Fruit fly (Drosophila melanogaster) whole organism, embryonic: ENCODE results near the gene CG4783.

Experiments
- Abd-B ChIP-seq: fragments of 200-800 bp; sonication (Bioruptor generic); optimal IDR thresholded peaks from 2 replicates; lab custom pipeline; 2018; ENCODE audit warnings: missing biosample characterization, mild to moderate bottlenecking, missing genetic modification characterization, moderate library complexity
- CG10147 ChIP-seq: fragments of 200-800 bp; sonication (Bioruptor generic); optimal IDR thresholded peaks from 2 replicates; lab custom pipeline; 2019; ENCODE audit warnings: missing biosample characterization, mild to moderate bottlenecking, missing genetic modification characterization, moderate library complexity
- CG11398 ChIP-seq: fragments of 200-800 bp; sonication (Bioruptor generic); optimal IDR thresholded peaks from 2 replicates; lab custom pipeline; 2016; ENCODE audit warnings: missing biosample characterization, missing genetic modification characterization
- CG15514 ChIP-seq: fragments of 200-800 bp; sonication (Bioruptor generic); optimal IDR thresholded peaks from 3 replicates; lab custom pipeline; 2017; ENCODE audit warnings: missing biosample characterization, missing genetic modification characterization, mild to moderate bottlenecking, moderate library complexity, missing genetic modification reagents
- CG17385 ChIP-seq: fragments of 200-800 bp; sonication (Bioruptor generic); optimal IDR thresholded peaks from 3 replicates; lab custom pipeline; 2018; ENCODE audit warnings: missing biosample characterization, mild to moderate bottlenecking, missing genetic modification characterization
- CG18011 ChIP-seq: fragments of 200-800 bp; sonication (Bioruptor generic); optimal IDR thresholded peaks from 2 replicates; lab custom pipeline; 2017; ENCODE audit warnings: missing biosample characterization, missing genetic modification characterization, mild to moderate bottlenecking, moderate library complexity, missing genotype
- CG2116 ChIP-seq: fragments of 200-800 bp; sonication (Bioruptor generic); optimal IDR thresholded peaks from 3 replicates; lab custom pipeline; 2018; ENCODE audit warnings: missing biosample characterization, mild to moderate bottlenecking, missing genetic modification characterization
- CG4282 ChIP-seq: fragments of 200-800 bp; sonication (Bioruptor generic); optimal IDR thresholded peaks from 2 replicates; lab custom pipeline; 2016; ENCODE audit warnings: missing biosample characterization, missing genetic modification characterization
- CG5180 ChIP-seq: fragments of 200-800 bp; sonication (Bioruptor generic); optimal IDR thresholded peaks from 3 replicates; lab custom pipeline; 2017; ENCODE audit warnings: missing biosample characterization, missing genetic modification characterization, mild to moderate bottlenecking, moderate library complexity, missing genetic modification reagents
- CG6175 ChIP-seq: fragments of 200-800 bp; sonication (Bioruptor generic); IDR thresholded peaks from 3 replicates; pipeline ENCODE4 v1.3.6; 2022; ENCODE audit warnings: missing biosample characterization, missing genetic modification characterization
- CG6254 ChIP-seq: fragments of 200-800 bp; sonication (Bioruptor generic); optimal IDR thresholded peaks from 3 replicates; lab custom pipeline; 2017; ENCODE audit warnings: mild to moderate bottlenecking, missing biosample characterization, missing genetic modification reagents, missing genetic modification characterization
- CG7357 ChIP-seq: fragments of 200-800 bp; sonication (Bioruptor generic); IDR thresholded peaks from 3 replicates; pipeline ENCODE4 v1.3.6; 2022; ENCODE audit warnings: missing biosample characterization, missing genetic modification characterization
- CG7556 ChIP-seq: fragments of 200-800 bp; sonication (Bioruptor generic); optimal IDR thresholded peaks from 2 replicates; lab custom pipeline; 2017; ENCODE audit warnings: missing biosample characterization, mild to moderate bottlenecking, missing genetic modification characterization
- CG7839 ChIP-seq: fragments of 200-800 bp; sonication (Bioruptor generic); optimal IDR thresholded peaks from 3 replicates; lab custom pipeline; 2018; ENCODE audit warnings: missing biosample characterization, mild to moderate bottlenecking, missing genetic modification characterization, moderate library complexity
- CG7987 ChIP-seq: fragments of 200-800 bp; sonication (Bioruptor generic); optimal IDR thresholded peaks from 2 replicates; lab custom pipeline; 2018; ENCODE audit warnings: missing biosample characterization, mild to moderate bottlenecking, missing genetic modification characterization, moderate library complexity
- CG8765 ChIP-seq: fragments of 200-800 bp; sonication (Bioruptor generic); IDR thresholded peaks from 2 replicates; pipeline ENCODE4 v1.3.6; 2022; ENCODE audit warnings: missing biosample characterization, missing genetic modification characterization
- CG9437 ChIP-seq: fragments of 200-800 bp; sonication (Bioruptor generic); optimal IDR thresholded peaks from 2 replicates; lab custom pipeline; 2018; ENCODE audit warnings: missing biosample characterization, mild to moderate bottlenecking, missing genetic modification characterization
- CTCF ChIP-seq: fragments of 200-800 bp; sonication (Bioruptor generic); optimal IDR thresholded peaks from 2 replicates; lab custom pipeline; 2017; ENCODE audit warnings: missing biosample characterization, mild to moderate bottlenecking, missing genetic modification characterization, moderate library complexity
- Doc2 ChIP-seq: fragments of 200-800 bp; sonication (Bioruptor generic); IDR thresholded peaks from 2 replicates; pipeline ENCODE4 v1.3.6; 2022; ENCODE audit warnings: missing biosample characterization, missing genetic modification characterization
- Doc3 ChIP-seq: fragments of 200-800 bp; sonication (Bioruptor generic); IDR thresholded peaks from 3 replicates; pipeline ENCODE4 v1.3.6; 2022; ENCODE audit warnings: missing biosample characterization, missing genetic modification characterization; ENCODE audit not compliant: partially characterized antibody
- Eip74EF ChIP-seq, 2 experiments: fragments of 200-800 bp in 1 of 2; fragments of >200 bp in 1 of 2; sonication (Bioruptor generic) in 1 of 2; optimal IDR thresholded peaks; 2 replicates each; lab custom pipeline; 2017 to 2019; ENCODE audit warnings: missing biosample characterization in 2 of 2, missing genetic modification characterization in 2 of 2, mild to moderate bottlenecking in 1 of 2, moderate library complexity in 1 of 2
- Ravus ChIP-seq: fragments of 200-800 bp; sonication (Bioruptor generic); IDR thresholded peaks from 2 replicates; pipeline ENCODE4 v1.3.6; 2022; ENCODE audit warnings: missing biosample characterization, missing genetic modification characterization
- Six4 ChIP-seq: fragments of 200-800 bp; sonication (Bioruptor generic); optimal IDR thresholded peaks from 2 replicates; lab custom pipeline; 2016; ENCODE audit warnings: missing biosample characterization, missing genetic modification characterization
- Sox100B ChIP-seq: fragments of 200-800 bp; sonication (Bioruptor generic); optimal IDR thresholded peaks from 3 replicates; lab custom pipeline; 2018; ENCODE audit warnings: missing biosample characterization, mild to moderate bottlenecking, missing genetic modification characterization
- bsh ChIP-seq, 2 experiments: fragments of 200-800 bp; sonication (Bioruptor generic); optimal IDR thresholded peaks; 2 replicates each; lab custom pipeline; 2017 to 2018; ENCODE audit warnings: mild to moderate bottlenecking in 2 of 2, missing biosample characterization in 2 of 2, missing genetic modification characterization in 2 of 2, moderate library complexity in 1 of 2
- chn ChIP-seq: fragments of 200-800 bp; sonication (Bioruptor generic); optimal IDR thresholded peaks from 2 replicates; lab custom pipeline; 2016; ENCODE audit warnings: missing biosample characterization, missing genetic modification characterization
- danr ChIP-seq: fragments of 200-800 bp; sonication (Bioruptor generic); IDR thresholded peaks from 2 replicates; pipeline ENCODE4 v1.3.6; 2022; ENCODE audit warnings: missing biosample characterization, missing genetic modification characterization
- dmrt99B ChIP-seq: fragments of 200-800 bp; sonication (Bioruptor generic); optimal IDR thresholded peaks from 2 replicates; lab custom pipeline; 2018; ENCODE audit warnings: missing biosample characterization, mild to moderate bottlenecking, missing genetic modification characterization, moderate library complexity
- esg ChIP-seq: fragments of 200-800 bp; sonication (Bioruptor generic); conservative IDR thresholded peaks from 2 replicates; pipeline ENCODE4 v1.3.6; 2022; ENCODE audit warnings: missing biosample characterization, missing genetic modification characterization
- gce ChIP-seq: fragments of 200-800 bp; sonication (Bioruptor generic); IDR thresholded peaks from 3 replicates; pipeline ENCODE4 v1.3.6; 2022; ENCODE audit warnings: missing biosample characterization, missing genetic modification characterization
- gem ChIP-seq: fragments of 200-800 bp; sonication (Bioruptor generic); optimal IDR thresholded peaks from 2 replicates; lab custom pipeline; 2019; ENCODE audit warnings: missing biosample characterization, mild to moderate bottlenecking, missing genetic modification characterization, moderate library complexity
- grau ChIP-seq: fragments of 200-800 bp; optimal IDR thresholded peaks from 3 replicates; lab custom pipeline; 2019; ENCODE audit warnings: missing biosample characterization, mild to moderate bottlenecking, missing genetic modification characterization, moderate library complexity
- kah ChIP-seq: fragments of 200-800 bp; sonication (Bioruptor generic); optimal IDR thresholded peaks from 2 replicates; lab custom pipeline; 2018; ENCODE audit warnings: missing biosample characterization, mild to moderate bottlenecking, missing genetic modification characterization
- ken ChIP-seq: fragments of 200-800 bp; sonication (Bioruptor generic); IDR thresholded peaks from 3 replicates; pipeline ENCODE4 v1.3.6; 2022; ENCODE audit warnings: missing biosample characterization, missing genetic modification characterization
- lbe ChIP-seq: fragments of 200-800 bp; sonication (Bioruptor generic); optimal IDR thresholded peaks from 2 replicates; lab custom pipeline; 2016; ENCODE audit warnings: missing biosample characterization, mild to moderate bottlenecking, missing genetic modification characterization
- lov ChIP-seq, 2 experiments: fragments of 200-800 bp in 1 of 2; fragments of >200 bp in 1 of 2; sonication (Bioruptor generic) in 1 of 2; IDR thresholded peaks in 1 of 2; optimal IDR thresholded peaks in 1 of 2; 2 replicates in 1 of 2; 3 replicates in 1 of 2; pipeline versions ENCODE4 v1.3.6 to Lab custom; 2017 to 2022; ENCODE audit warnings: missing biosample characterization in 1 of 2, missing genetic modification characterization in 1 of 2
- onecut ChIP-seq: fragments of 200-800 bp; sonication (Bioruptor generic); IDR thresholded peaks from 2 replicates; pipeline ENCODE4 v1.3.6; 2022; ENCODE audit warnings: missing biosample characterization, missing genetic modification characterization
- otp ChIP-seq: fragments of 200-800 bp; sonication (Bioruptor generic); IDR thresholded peaks from 3 replicates; pipeline ENCODE4, ENCODE4 v1.3.6; 2022; ENCODE audit warnings: missing biosample characterization, missing genetic modification characterization
- pita ChIP-seq: fragments of 200-800 bp; sonication (Bioruptor generic); optimal IDR thresholded peaks from 2 replicates; lab custom pipeline; 2017; ENCODE audit warnings: missing biosample characterization, mild to moderate bottlenecking, missing genetic modification characterization
- rib ChIP-seq: fragments of 200-800 bp; sonication (Bioruptor generic); IDR thresholded peaks from 2 replicates; pipeline ENCODE4 v1.3.6; 2022; ENCODE audit warnings: missing biosample characterization, missing genetic modification characterization
- run ChIP-seq: fragments of 200-800 bp; sonication (Bioruptor generic); optimal IDR thresholded peaks from 3 replicates; lab custom pipeline; 2018; ENCODE audit warnings: missing biosample characterization, mild to moderate bottlenecking, missing genetic modification characterization
- schlank ChIP-seq: fragments of 200-800 bp; sonication (Bioruptor generic); optimal IDR thresholded peaks from 2 replicates; lab custom pipeline; 2018; ENCODE audit warnings: missing biosample characterization, mild to moderate bottlenecking, missing genetic modification characterization
- scrt ChIP-seq: fragments of 200-800 bp; sonication (Bioruptor generic); optimal IDR thresholded peaks from 2 replicates; lab custom pipeline; 2018; ENCODE audit warnings: missing biosample characterization, mild to moderate bottlenecking, missing genetic modification characterization, moderate library complexity
- sd ChIP-seq: fragments of 200-800 bp; sonication (Bioruptor generic); optimal IDR thresholded peaks from 3 replicates; lab custom pipeline; 2018; ENCODE audit warnings: missing biosample characterization, mild to moderate bottlenecking, missing genetic modification characterization, moderate library complexity
- sisA ChIP-seq: fragments of 200-800 bp; sonication (Bioruptor generic); IDR thresholded peaks from 2 replicates; pipeline ENCODE4 v1.3.6; 2022; ENCODE audit warnings: missing biosample characterization, missing genetic modification characterization
- sr ChIP-seq: fragments of 200-800 bp; sonication (Bioruptor generic); IDR thresholded peaks from 3 replicates; pipeline ENCODE4 v1.3.6; 2022; ENCODE audit warnings: missing biosample characterization, missing genetic modification characterization
- ssp ChIP-seq: fragments of 200-800 bp; sonication (Bioruptor generic); IDR thresholded peaks from 2 replicates; pipeline ENCODE4 v1.3.6; 2022; ENCODE audit warnings: missing biosample characterization, missing genetic modification characterization
- trem ChIP-seq: fragments of 200-800 bp; optimal IDR thresholded peaks from 3 replicates; lab custom pipeline; 2019; ENCODE audit warnings: missing biosample characterization, mild to moderate bottlenecking, missing genetic modification characterization, moderate library complexity
- ttk ChIP-seq: fragments of 200-800 bp; sonication (Bioruptor generic); IDR thresholded peaks from 2 replicates; pipeline ENCODE4 v2.1.2; 2022; ENCODE audit warnings: missing biosample characterization, missing genetic modification characterization
- zen2 ChIP-seq: fragments of 200-800 bp; sonication (Bioruptor generic); IDR thresholded peaks from 3 replicates; pipeline ENCODE4 v1.3.6; 2022; ENCODE audit warnings: missing biosample characterization, missing genetic modification characterization; ENCODE audit not compliant: partially characterized antibody

CG4783 gene

dm6 chr3R:19998418-19998817, 50.2 kb downstream of the CG4783 start (continued):
- TF ChIP-seq CG8765 (GFP tag; lab: Robert Waterston, UW) (peak; percentile 66; the same call in 1 of the 2 replicates), CG2116 (GFP tag; lab: Kevin White, UChicago) (no peak), chn (GFP tag; lab: Kevin White, UChicago) (peak; percentile 68), sisA (GFP tag; lab: Robert Waterston, UW) (peak; percentile 85), CG7357 (GFP tag; lab: Robert Waterston, UW) (peak; percentile 52; the same call in 1 of the 3 replicates), CG7556 (GFP tag; lab: Kevin White, UChicago) (peak; percentile 70), ttk (peak; percentile 78), CG5180 (GFP tag; lab: Kevin White, UChicago) (peak; percentile 51), CG7839 (peak; percentile 75), esg (GFP tag; lab: Robert Waterston, UW) (peak; percentile 69), onecut (GFP tag; lab: Robert Waterston, UW) (peak; percentile 71), CG17385 (peak; percentile 66), CG6254 (GFP tag; lab: Kevin White, UChicago) (peak; percentile 81), lbe (GFP tag; lab: Kevin White, UChicago) (no peak), CTCF (peak; percentile 33), CG9437 (peak; percentile 46), CG15514 (GFP tag; lab: Kevin White, UChicago) (peak; percentile 20), trem (tag; lab: Kevin White, UChicago) (peak; percentile 68), otp (GFP tag; lab: Robert Waterston, UW) (peak; percentile 86), scrt (GFP tag; lab: Kevin White, UChicago) (peak; percentile 13), zen2 (GFP tag; lab: Robert Waterston, UW) (no peak), Doc3 (no peak), grau (tag; lab: Kevin White, UChicago) (peak; percentile 95), ssp (peak; percentile 67), Six4 (GFP tag; lab: Kevin White, UChicago) (peak; percentile 76), sr (peak; percentile 20; the same call in 1 of the 3 replicates), lov (optimal IDR thresholded peaks at IDR 0.05; lab: Kevin White, UChicago) (no peak), lov (GFP tag; IDR thresholded peaks at IDR 0.05; lab: Robert Waterston, UW) (peak; percentile 84), CG7987 (GFP tag; lab: Kevin White, UChicago) (peak; percentile 3), rib (GFP tag; lab: Robert Waterston, UW) (no peak), CG18011 (GFP tag; lab: Kevin White, UChicago) (no peak), pita (GFP tag; lab: Kevin White, UChicago) (no peak), run (peak; percentile 20), dmrt99B (tag; lab: Kevin White, UChicago) (peak; percentile 84), CG11398 (GFP tag; lab: Kevin White, UChicago) (peak; percentile 29), gce (GFP tag; lab: Robert Waterston, UW) (0 out of 3 replicates have a peak, but pooled peaks have one; percentile 46), bsh (GFP tag; optimal IDR thresholded peaks at IDR 0.05; lab: Kevin White, UChicago) (peak; percentile 55 to 93), schlank (tag; lab: Kevin White, UChicago) (no peak), gem (tag; lab: Kevin White, UChicago) (peak; percentile 85), CG4282 (GFP tag; lab: Kevin White, UChicago) (peak; percentile 7), Doc2 (GFP tag; lab: Robert Waterston, UW) (no peak), ken (GFP tag; lab: Robert Waterston, UW) (peak; percentile 85), danr (GFP tag; lab: Robert Waterston, UW) (peak; percentile 38; the same call in 1 of the 2 replicates), sd (tag; lab: Kevin White, UChicago) (no peak), CG10147 (GFP tag; lab: Kevin White, UChicago) (peak; percentile 52), kah (GFP tag; lab: Kevin White, UChicago) (peak; percentile 22), Abd-B (GFP tag; lab: Kevin White, UChicago) (peak; percentile 53), CG6175 (GFP tag; lab: Robert Waterston, UW) (0 out of 3 replicates have a peak, but pooled peaks have one; percentile 38), Eip74EF (GFP tag; optimal IDR thresholded peaks at IDR 0.05; lab: Kevin White, UChicago) (peak in 1 of 2 experiments; percentile 17), Ravus (GFP tag; lab: Robert Waterston, UW) (peak; percentile 17; the same call in 1 of the 2 replicates), Sox100B (GFP tag; lab: Kevin White, UChicago) (peak; percentile 60)
